Fruit fly (Drosophila melanogaster) whole organism, embryonic: Measurements from ENCODE around the gene CG7006.

Experiments
- Ada2b ChIP-seq: fragments of 200-800 bp; sonication (Bioruptor generic); IDR thresholded peaks from 2 replicates; pipeline ENCODE4 v1.3.6; 2022; ENCODE audit warnings: missing biosample characterization, missing genetic modification characterization
- Aef1 ChIP-seq: fragments of 200-800 bp; sonication (Bioruptor generic); IDR thresholded peaks from 3 replicates; pipeline ENCODE4 v1.3.6; 2022; ENCODE audit warnings: missing biosample characterization, missing genetic modification characterization
- CG10959 ChIP-seq: fragments of 200-800 bp; sonication (Bioruptor generic); IDR thresholded peaks from 2 replicates; pipeline ENCODE4 v1.3.6; 2022; ENCODE audit warnings: missing biosample characterization, missing genetic modification characterization
- CG12236 ChIP-seq: fragments of 200-800 bp; sonication (Bioruptor generic); optimal IDR thresholded peaks from 2 replicates; lab custom pipeline; 2016; ENCODE audit warnings: missing biosample characterization, missing genetic modification characterization
- CG12769 ChIP-seq: fragments of 200-800 bp; sonication (Bioruptor generic); optimal IDR thresholded peaks from 2 replicates; lab custom pipeline; 2019; ENCODE audit warnings: missing biosample characterization, mild to moderate bottlenecking, missing genetic modification characterization, moderate library complexity
- CG15011 ChIP-seq: fragments of 200-800 bp; sonication (Bioruptor generic); optimal IDR thresholded peaks from 3 replicates; lab custom pipeline; 2018; ENCODE audit warnings: missing biosample characterization, mild to moderate bottlenecking, missing genetic modification characterization
- CG1602 ChIP-seq: fragments of 200-800 bp; sonication (Bioruptor generic); optimal IDR thresholded peaks from 3 replicates; lab custom pipeline; 2016; ENCODE audit warnings: missing biosample characterization, missing genetic modification characterization
- CG1647 ChIP-seq: fragments of 200-800 bp; sonication (Bioruptor generic); optimal IDR thresholded peaks from 3 replicates; lab custom pipeline; 2016; ENCODE audit warnings: missing biosample characterization, missing genetic modification characterization
- CG17361 ChIP-seq: fragments of 200-800 bp; sonication (Bioruptor generic); IDR thresholded peaks from 3 replicates; pipeline ENCODE4 v1.3.6; 2022; ENCODE audit warnings: missing biosample characterization, missing genetic modification characterization
- CG17612 ChIP-seq: fragments of 200-800 bp; sonication (Bioruptor generic); IDR thresholded peaks from 2 replicates; pipeline ENCODE4 v1.3.6; 2022; ENCODE audit warnings: missing biosample characterization, missing genetic modification characterization
- CG18619 ChIP-seq: fragments of 200-800 bp; sonication (Bioruptor generic); optimal IDR thresholded peaks from 3 replicates; lab custom pipeline; 2017; ENCODE audit warnings: missing biosample characterization, mild to moderate bottlenecking, missing genetic modification characterization
- CG2199 ChIP-seq: fragments of 200-800 bp; sonication (Bioruptor generic); IDR thresholded peaks from 3 replicates; pipeline ENCODE4 v1.3.6; 2022; ENCODE audit warnings: missing biosample characterization, missing genetic modification characterization
- CG3838 ChIP-seq: fragments of 200-800 bp; sonication (Bioruptor generic); optimal IDR thresholded peaks from 3 replicates; lab custom pipeline; 2016; ENCODE audit warnings: missing biosample characterization, missing genetic modification characterization
- CG4360 ChIP-seq: fragments of 200-800 bp; sonication (Bioruptor generic); IDR thresholded peaks from 2 replicates; pipeline ENCODE4 v1.3.6; 2022; ENCODE audit warnings: missing biosample characterization, missing genetic modification characterization
- CG4424 ChIP-seq: fragments of 200-800 bp; sonication (Bioruptor generic); optimal IDR thresholded peaks from 3 replicates; lab custom pipeline; 2016; ENCODE audit warnings: missing biosample characterization, missing genetic modification characterization
- CG5180 ChIP-seq: fragments of 200-800 bp; sonication (Bioruptor generic); optimal IDR thresholded peaks from 3 replicates; lab custom pipeline; 2017; ENCODE audit warnings: missing biosample characterization, missing genetic modification characterization, mild to moderate bottlenecking, moderate library complexity, missing genetic modification reagents
- CG6272 ChIP-seq: fragments of 200-800 bp; sonication (Bioruptor generic); IDR thresholded peaks from 2 replicates; pipeline ENCODE4 v1.3.6; 2022; ENCODE audit warnings: missing biosample characterization, missing genetic modification characterization
- CG6854 ChIP-seq: fragments of 200-800 bp; sonication (Bioruptor generic); optimal IDR thresholded peaks from 3 replicates; lab custom pipeline; 2017; ENCODE audit warnings: missing biosample characterization, mild to moderate bottlenecking, missing genetic modification characterization
- CG7928 ChIP-seq: fragments of 200-800 bp; sonication (Bioruptor generic); optimal IDR thresholded peaks from 2 replicates; lab custom pipeline; 2017; ENCODE audit warnings: missing biosample characterization, mild to moderate bottlenecking, missing genetic modification characterization
- CG8281 ChIP-seq: fragments of 200-800 bp; sonication (Bioruptor generic); optimal IDR thresholded peaks from 2 replicates; lab custom pipeline; 2018; ENCODE audit warnings: missing biosample characterization, mild to moderate bottlenecking, missing genetic modification characterization, moderate library complexity
- CG8478 ChIP-seq: fragments of >200 bp; optimal IDR thresholded peaks from 2 replicates; lab custom pipeline; 2018
- CG8924 ChIP-seq: fragments of 200-800 bp; optimal IDR thresholded peaks from 3 replicates; lab custom pipeline; 2019; ENCODE audit warnings: missing biosample characterization, mild to moderate bottlenecking, missing genetic modification characterization, moderate library complexity
- CG9727 ChIP-seq: fragments of 200-800 bp; sonication (Bioruptor generic); optimal IDR thresholded peaks from 3 replicates; lab custom pipeline; 2017; ENCODE audit warnings: missing biosample characterization, mild to moderate bottlenecking, missing genetic modification characterization
- D19B ChIP-seq: fragments of 200-800 bp; sonication (Bioruptor generic); optimal IDR thresholded peaks from 2 replicates; lab custom pipeline; 2017; ENCODE audit warnings: missing biosample characterization, mild to moderate bottlenecking, missing genetic modification characterization
- Deaf1 ChIP-seq: fragments of 200-800 bp; optimal IDR thresholded peaks from 3 replicates; lab custom pipeline; 2019; ENCODE audit warnings: missing biosample characterization, mild to moderate bottlenecking, missing genetic modification characterization, moderate library complexity
- E2f2 ChIP-seq: fragments of 200-800 bp; sonication (Bioruptor generic); IDR thresholded peaks from 2 replicates; pipeline ENCODE4 v1.3.6; 2022; ENCODE audit warnings: missing biosample characterization, missing genetic modification characterization
- Eip74EF ChIP-seq, 2 experiments: fragments of 200-800 bp in 1 of 2; fragments of >200 bp in 1 of 2; sonication (Bioruptor generic) in 1 of 2; optimal IDR thresholded peaks; 2 replicates each; lab custom pipeline; 2017 to 2019; ENCODE audit warnings: missing biosample characterization in 2 of 2, missing genetic modification characterization in 2 of 2, mild to moderate bottlenecking in 1 of 2, moderate library complexity in 1 of 2
- HLH54F ChIP-seq: fragments of 200-800 bp; sonication (Bioruptor generic); optimal IDR thresholded peaks from 3 replicates; lab custom pipeline; 2016; ENCODE audit warnings: missing biosample characterization, missing genetic modification characterization
- Hand ChIP-seq: fragments of 200-800 bp; sonication (Bioruptor generic); optimal IDR thresholded peaks from 2 replicates; lab custom pipeline; 2017; ENCODE audit warnings: mild to moderate bottlenecking, missing biosample characterization, missing genetic modification reagents, missing genetic modification characterization
- Nf-YB ChIP-seq: fragments of 200-800 bp; sonication (Bioruptor generic); optimal IDR thresholded peaks from 3 replicates; lab custom pipeline; 2019; ENCODE audit warnings: missing biosample characterization, mild to moderate bottlenecking, missing genetic modification characterization, moderate library complexity
- Ravus ChIP-seq: fragments of 200-800 bp; sonication (Bioruptor generic); IDR thresholded peaks from 2 replicates; pipeline ENCODE4 v1.3.6; 2022; ENCODE audit warnings: missing biosample characterization, missing genetic modification characterization
- Scr ChIP-seq: fragments of 200-800 bp; sonication (Bioruptor generic); IDR thresholded peaks from 2 replicates; pipeline ENCODE4 v1.3.6; 2022; ENCODE audit warnings: missing biosample characterization, missing genetic modification characterization; ENCODE audit not compliant: partially characterized antibody
- Ssrp ChIP-seq: fragments of 200-800 bp; sonication (Bioruptor generic); optimal IDR thresholded peaks from 2 replicates; lab custom pipeline; 2018; ENCODE audit warnings: missing biosample characterization, mild to moderate bottlenecking, missing genetic modification characterization, moderate library complexity
- Xrp1 ChIP-seq: fragments of 200-800 bp; sonication (Bioruptor generic); IDR thresholded peaks from 2 replicates; pipeline ENCODE4 v1.3.6; 2022; ENCODE audit warnings: missing biosample characterization, missing genetic modification characterization
- YL-1 ChIP-seq: fragments of 200-800 bp; sonication (Bioruptor generic); optimal IDR thresholded peaks from 3 replicates; lab custom pipeline; 2017; ENCODE audit warnings: missing biosample characterization, mild to moderate bottlenecking, missing genetic modification characterization
- az2 ChIP-seq: fragments of 200-800 bp; sonication (Bioruptor generic); optimal IDR thresholded peaks from 3 replicates; lab custom pipeline; 2016; ENCODE audit warnings: missing biosample characterization, missing genetic modification characterization
- dan ChIP-seq: fragments of 200-800 bp; sonication (Bioruptor generic); IDR thresholded peaks from 2 replicates; pipeline ENCODE4 v1.3.6; 2022; ENCODE audit warnings: missing biosample characterization, missing genetic modification characterization
- dati ChIP-seq: fragments of 200-800 bp; sonication (Bioruptor generic); IDR thresholded peaks from 2 replicates; pipeline ENCODE4 v1.3.6; 2022; ENCODE audit warnings: missing biosample characterization, missing genetic modification characterization
- fru ChIP-seq: fragments of >200 bp; optimal IDR thresholded peaks from 2 replicates; lab custom pipeline; 2017
- gem ChIP-seq: fragments of 200-800 bp; sonication (Bioruptor generic); optimal IDR thresholded peaks from 2 replicates; lab custom pipeline; 2019; ENCODE audit warnings: missing biosample characterization, mild to moderate bottlenecking, missing genetic modification characterization, moderate library complexity
- gsb ChIP-seq: fragments of 200-800 bp; sonication (Bioruptor generic); IDR thresholded peaks from 2 replicates; pipeline ENCODE4 v1.3.6; 2022; ENCODE audit warnings: missing biosample characterization, missing genetic modification characterization
- gt ChIP-seq: fragments of 200-800 bp; sonication (Bioruptor generic); IDR thresholded peaks from 2 replicates; pipeline ENCODE4 v1.3.6; 2022; ENCODE audit warnings: missing biosample characterization, missing genetic modification characterization
- h ChIP-seq: fragments of >200 bp; optimal IDR thresholded peaks from 2 replicates; lab custom pipeline; 2017
- hth ChIP-seq: fragments of >200 bp; optimal IDR thresholded peaks from 2 replicates; lab custom pipeline; 2017; ENCODE audit warnings: inconsistent platforms
- klu ChIP-seq: fragments of 200-800 bp; sonication (Bioruptor generic); IDR thresholded peaks from 2 replicates; pipeline ENCODE4 v1.3.6; 2022; ENCODE audit warnings: missing biosample characterization, missing genetic modification characterization
- psq ChIP-seq: fragments of 200-800 bp; sonication (Bioruptor generic); optimal IDR thresholded peaks from 2 replicates; lab custom pipeline; 2017; ENCODE audit warnings: missing biosample characterization, missing genetic modification characterization
- sens-2 ChIP-seq: fragments of 200-800 bp; sonication (Bioruptor generic); IDR thresholded peaks from 2 replicates; pipeline ENCODE4 v1.3.6; 2022; ENCODE audit warnings: missing biosample characterization, missing genetic modification characterization
- sim ChIP-seq: fragments of 200-800 bp; sonication (Bioruptor generic); IDR thresholded peaks from 2 replicates; pipeline ENCODE4 v1.3.6; 2022; ENCODE audit warnings: missing biosample characterization, missing genetic modification characterization
- slbo ChIP-seq: fragments of 200-800 bp; sonication (Bioruptor generic); IDR thresholded peaks from 2 replicates; pipeline ENCODE4 v1.3.6; 2022; ENCODE audit warnings: missing biosample characterization, missing genetic modification characterization
- tna ChIP-seq: fragments of 200-800 bp; sonication (Bioruptor generic); IDR thresholded peaks from 2 replicates; pipeline ENCODE4 v1.3.6; 2022; ENCODE audit warnings: missing biosample characterization, missing genetic modification characterization; ENCODE audit not compliant: partially characterized antibody
- vvl ChIP-seq: fragments of 200-800 bp; sonication (Bioruptor generic); IDR thresholded peaks from 2 replicates; pipeline ENCODE4 v1.3.6; 2022; ENCODE audit warnings: missing biosample characterization, missing genetic modification characterization
- zfh2 ChIP-seq: fragments of 200-800 bp; sonication (Bioruptor generic); optimal IDR thresholded peaks from 2 replicates; lab custom pipeline; 2016; ENCODE audit warnings: missing biosample characterization, missing genetic modification characterization

The CG7006 gene

dm6 chr3R:24893320-24893955 is 43.0 kb downstream of the CG7006 start (continued):
- no peak for TF ChIP-seq Scr (GFP tag; lab: Robert Waterston, UW)
- TF ChIP-seq CG17612: no peak
- no peak for TF ChIP-seq sens-2 (GFP tag; lab: Robert Waterston, UW)
- peak; percentile 61 for TF ChIP-seq Ada2b
- TF ChIP-seq Xrp1 (GFP tag; lab: Robert Waterston, UW): peak; percentile 81
- peak; percentile 14 for TF ChIP-seq CG7928 (GFP tag; lab: Kevin White, UChicago)
- TF ChIP-seq hth (lab: Kevin White, UChicago): no peak
- TF ChIP-seq psq (GFP tag; lab: Kevin White, UChicago): peak; percentile 21
- peak; percentile 73 for TF ChIP-seq slbo (GFP tag; lab: Robert Waterston, UW)
- TF ChIP-seq Aef1 (GFP tag; lab: Robert Waterston, UW): peak; percentile 35; the same call in 1 of the 3 replicates
- peak; percentile 94 for TF ChIP-seq CG8924 (tag; lab: Kevin White, UChicago)
- TF ChIP-seq CG17361 (GFP tag; lab: Robert Waterston, UW): peak; percentile 98
- TF ChIP-seq CG3838: no peak
- peak; percentile 59 for TF ChIP-seq CG5180 (GFP tag; lab: Kevin White, UChicago)
- no peak for TF ChIP-seq dati (GFP tag; lab: Robert Waterston, UW)
- TF ChIP-seq CG18619 (GFP tag; lab: Kevin White, UChicago): peak; percentile 67
- peak; percentile 58 for TF ChIP-seq CG8281 (tag; lab: Kevin White, UChicago)
- peak; percentile 62 for TF ChIP-seq CG6854 (GFP tag; lab: Kevin White, UChicago)
- peak; percentile 69 for TF ChIP-seq Deaf1
- TF ChIP-seq klu (GFP tag; lab: Robert Waterston, UW): peak; percentile 60; the same call in 1 of the 2 replicates
- no peak for TF ChIP-seq CG2199 (GFP tag; lab: Robert Waterston, UW)
- no peak for TF ChIP-seq CG8478 (lab: Kevin White, UChicago)
- no peak for TF ChIP-seq tna (GFP tag; lab: Robert Waterston, UW)
- no peak for TF ChIP-seq fru (lab: Kevin White, UChicago)
- TF ChIP-seq YL-1 (GFP tag; lab: Kevin White, UChicago): no peak
- TF ChIP-seq HLH54F (GFP tag; lab: Kevin White, UChicago): no peak
- peak; percentile 45; the same call in 1 of the 2 replicates for TF ChIP-seq E2f2 (GFP tag; lab: Robert Waterston, UW)
- TF ChIP-seq Ssrp (tag; lab: Kevin White, UChicago): peak; percentile 78
- TF ChIP-seq CG10959 (GFP tag; lab: Robert Waterston, UW): no peak
- peak; percentile 76 for TF ChIP-seq CG4424 (GFP tag; lab: Kevin White, UChicago)
- no peak for TF ChIP-seq zfh2 (GFP tag; lab: Kevin White, UChicago)
- TF ChIP-seq vvl (GFP tag; lab: Robert Waterston, UW): peak; percentile 83
- TF ChIP-seq az2 (GFP tag; lab: Kevin White, UChicago): peak; percentile 67
- TF ChIP-seq CG12236 (GFP tag; lab: Kevin White, UChicago): no peak
- TF ChIP-seq Hand (GFP tag; lab: Kevin White, UChicago): no peak
- TF ChIP-seq CG1602 (GFP tag; lab: Kevin White, UChicago): peak; percentile 60
- TF ChIP-seq CG15011 (GFP tag; lab: Kevin White, UChicago): peak; percentile 75
- TF ChIP-seq CG12769: no peak
- TF ChIP-seq gem: peak; percentile 94
- TF ChIP-seq CG4360 (GFP tag; lab: Robert Waterston, UW): no peak
- TF ChIP-seq CG6272 (GFP tag; lab: Robert Waterston, UW): no peak
- TF ChIP-seq Nf-YB (GFP tag; lab: Kevin White, UChicago): peak; percentile 71
- no peak for TF ChIP-seq dan
- no peak for TF ChIP-seq h (lab: Kevin White, UChicago)
- peak; percentile 17 for TF ChIP-seq Ravus (GFP tag; lab: Robert Waterston, UW)
- TF ChIP-seq gsb (GFP tag; lab: Robert Waterston, UW): no peak
- peak; percentile 93 for TF ChIP-seq CG9727 (GFP tag; lab: Kevin White, UChicago)
- TF ChIP-seq D19B (GFP tag; lab: Kevin White, UChicago): peak; percentile 30
- TF ChIP-seq sim (GFP tag; lab: Robert Waterston, UW): no peak
- no peak for TF ChIP-seq gt
- peak in 1 of 2 experiments; percentile 86 for TF ChIP-seq Eip74EF (GFP tag; optimal IDR thresholded peaks at IDR 0.05; lab: Kevin White, UChicago)
- no peak for TF ChIP-seq CG1647 (GFP tag; lab: Kevin White, UChicago)
